Fruit fly (Drosophila melanogaster): Measurements from ENCODE around the gene Jon25Bii.
A peak's percentile ranks its signal among the peaks of the same experiment; 100 is the strongest.

Gene Jon25Bii

dm6 chr2L:4906546-4907250, 46.2 kb downstream of the Jon25Bii start, which contains the start of gene snsl (continued):
- TF ChIP-seq CG10431 (GFP tag; optimal IDR thresholded peaks at IDR 0.05) (no peak), CG14667 (GFP tag; IDR thresholded peaks at IDR 0.05) (no peak), CG13624 (GFP tag; optimal IDR thresholded peaks at IDR 0.05) (no peak), bsh (GFP tag; optimal IDR thresholded peaks at IDR 0.05) (peak in 1 of 2 experiments; percentile 25), Dfd (GFP tag; optimal IDR thresholded peaks at IDR 0.05) (no peak), sqz (GFP tag; optimal IDR thresholded peaks at IDR 0.05) (no peak), luna (GFP tag; optimal IDR thresholded peaks at IDR 0.05) (no peak), Sox100B (GFP tag; optimal IDR thresholded peaks at IDR 0.05) (peak; percentile 87), CG10462 (GFP tag; optimal IDR thresholded peaks at IDR 0.05) (no peak), hkb (optimal IDR thresholded peaks at IDR 0.05) (no peak), hkb (GFP tag; IDR thresholded peaks at IDR 0.05) (no peak), fd96Cb (tag; optimal IDR thresholded peaks at IDR 0.05) (peak; percentile 54), CG5953 (GFP tag; IDR thresholded peaks at IDR 0.05) (0 out of 2 replicates have a peak, but pooled peaks have one; percentile 45), dimm (GFP tag; IDR thresholded peaks at IDR 0.05) (no peak), tup (GFP tag; optimal IDR thresholded peaks at IDR 0.05) (no peak), CG9609 (GFP tag; optimal IDR thresholded peaks at IDR 0.05) (no peak), CG11456 (GFP tag; IDR thresholded peaks at IDR 0.05) (no peak), CG16779 (GFP tag; IDR thresholded peaks at IDR 0.05) (no peak), Doc2 (GFP tag; IDR thresholded peaks at IDR 0.05) (no peak), Hmr (GFP tag; optimal IDR thresholded peaks at IDR 0.05) (peak; percentile 61), CG1603 (tag; optimal IDR thresholded peaks at IDR 0.05) (peak; percentile 32), Sry-δ (GFP tag; optimal IDR thresholded peaks at IDR 0.05) (no peak), pita (GFP tag; optimal IDR thresholded peaks at IDR 0.05) (no peak), Rx (GFP tag; IDR thresholded peaks at IDR 0.05) (no peak), CG6175 (GFP tag; IDR thresholded peaks at IDR 0.05) (peak; percentile 16; the same call in 1 of the 3 replicates), mirr (GFP tag; optimal IDR thresholded peaks at IDR 0.05) (peak; percentile 0), Bgb (GFP tag; IDR thresholded peaks at IDR 0.05; ENCODE audit: partially characterized antibody) (no peak), CG11093 (GFP tag; IDR thresholded peaks at IDR 0.05) (no peak), aop (GFP tag; IDR thresholded peaks at IDR 0.05) (no peak), CG7963 (GFP tag; IDR thresholded peaks at IDR 0.05; ENCODE audit: partially characterized antibody) (no peak), CG5180 (GFP tag; optimal IDR thresholded peaks at IDR 0.05) (peak; percentile 49), fru (optimal IDR thresholded peaks at IDR 0.05) (no peak), CG6813 (GFP tag; optimal IDR thresholded peaks at IDR 0.05) (no peak), Gsc (GFP tag; IDR thresholded peaks at IDR 0.05) (no peak), CG12299 (tag; optimal IDR thresholded peaks at IDR 0.05) (no peak), chinmo (GFP tag; IDR thresholded peaks at IDR 0.05; ENCODE audit: partially characterized antibody) (no peak), CG1792 (GFP tag; optimal IDR thresholded peaks at IDR 0.05) (no peak), CG11696 (GFP tag; IDR thresholded peaks at IDR 0.05) (no peak), kay (GFP tag; optimal IDR thresholded peaks at IDR 0.05) (no peak), ro (GFP tag; IDR thresholded peaks at IDR 0.05) (no peak), CG2202 (tag; optimal IDR thresholded peaks at IDR 0.05) (no peak), Trl (optimal IDR thresholded peaks at IDR 0.05) (no peak), Trl (GFP tag; optimal IDR thresholded peaks at IDR 0.05) (no peak), ato (GFP tag; IDR thresholded peaks at IDR 0.05; ENCODE audit: partially characterized antibody) (no peak), onecut (GFP tag; IDR thresholded peaks at IDR 0.05) (no peak), fd3F (GFP tag; optimal IDR thresholded peaks at IDR 0.05) (peak; percentile 62), CG17912 (GFP tag; optimal IDR thresholded peaks at IDR 0.05) (no peak), CG4282 (GFP tag; optimal IDR thresholded peaks at IDR 0.05) (no peak), Antp (GFP tag; optimal IDR thresholded peaks at IDR 0.05) (no peak), tap (tag; optimal IDR thresholded peaks at IDR 0.05) (peak; percentile 64), Meics (GFP tag; optimal IDR thresholded peaks at IDR 0.05) (peak; percentile 65)

Data from whole organism, embryonic.